Worm (Caenorhabditis elegans) whole organism, early embryonic: ENCODE results near the gene rrp-1.

Source experiments
- B0310.2 ChIP-seq: sonication (generic microtip); optimal IDR thresholded peaks from 2 replicates; lab custom pipeline; 2016; ENCODE audit warnings: mild to moderate bottlenecking, missing genetic modification characterization, missing compliant biosample characterization
- ama-1 ChIP-seq: fragments of 150-350 bp; optimal IDR thresholded peaks from 2 replicates; lab custom pipeline; 2014
- ceh-13 ChIP-seq: fragments of 200-800 bp; sonication (Bioruptor generic); optimal IDR thresholded peaks from 2 replicates; lab custom pipeline; 2018; ENCODE audit warnings: mild to moderate bottlenecking, missing genetic modification characterization, missing compliant biosample characterization
- ets-7 ChIP-seq: sonication (generic microtip); optimal IDR thresholded peaks from 2 replicates; lab custom pipeline; 2016; ENCODE audit warnings: missing genotype, missing genetic modification characterization, missing compliant biosample characterization
- hmg-4 ChIP-seq: fragments of 200-800 bp; sonication (Bioruptor generic); optimal IDR thresholded peaks from 2 replicates; lab custom pipeline; 2018; ENCODE audit warnings: mild to moderate bottlenecking, missing genetic modification characterization, missing compliant biosample characterization
- pes-1 ChIP-seq: fragments of 200-800 bp; sonication (Bioruptor generic); IDR thresholded peaks from 2 replicates; pipeline ENCODE4 v1.3.6; 2022; ENCODE audit warnings: missing genetic modification reagents, missing genetic modification characterization, missing compliant biosample characterization
- sea-1 ChIP-seq: fragments of 200-800 bp; sonication (Bioruptor generic); conservative IDR thresholded peaks from 2 replicates; pipeline ENCODE4 v1.3.6; 2022; ENCODE audit warnings: missing genetic modification characterization, missing compliant biosample characterization
- tra-4 ChIP-seq: sonication (generic microtip); optimal IDR thresholded peaks from 2 replicates; lab custom pipeline; 2017; ENCODE audit warnings: missing genetic modification characterization, missing compliant biosample characterization

- TF ChIP-seq ceh-13 (no peak), ama-1 (lab: Kevin White, UChicago) (no peak), pes-1 (no peak), tra-4 (tag; lab: Kevin White, UChicago) (no peak), B0310.2 (tag; lab: Kevin White, UChicago) (no peak), hmg-4 (GFP tag; lab: Kevin White, UChicago) (no peak), ets-7 (tag; lab: Kevin White, UChicago) (no peak), sea-1 (GFP tag; lab: Robert Waterston, UW) (no peak)
These were observed 27.5 kb upstream of the rrp-1 start, which contains the start of gene magu-4 for ce11 chrIV:10009536-10009935.
